Worm (Caenorhabditis elegans): Measurements from ENCODE around the gene F52H3.6.
"Not testable (repeated sequence)": the region's sequence is repeated elsewhere in the genome, so short reads cannot be mapped to it uniquely, and the experiment has no call there.

DNA sequence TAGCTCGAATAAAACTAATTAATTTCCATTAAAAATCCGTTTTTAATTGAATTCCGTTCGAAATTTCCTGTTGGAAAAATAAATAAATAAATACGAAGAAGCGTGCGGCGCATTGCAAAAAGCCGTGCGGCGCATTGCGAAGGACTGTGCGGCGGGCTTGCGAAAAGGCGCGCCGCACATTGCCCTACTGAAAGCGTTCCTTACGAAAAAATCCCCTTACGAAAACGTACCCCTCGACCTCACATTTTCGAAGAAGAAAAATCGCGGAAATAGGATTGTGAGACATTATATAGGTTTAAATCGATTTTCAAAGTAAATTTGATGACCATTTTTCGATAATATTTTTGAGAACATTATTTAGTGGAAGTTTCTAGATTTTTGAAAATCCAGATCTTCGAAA, 6.5 kb upstream of the F52H3.6 start:
- TF ChIP-seq pros-1, hlh-6, pha-4 (tag; optimal IDR thresholded peaks at IDR 0.05): not testable (repeated sequence)

Measured in whole organism, late embryonic.